Worm (Caenorhabditis elegans): ENCODE results near the gene F01D5.5.
"Not testable (repeated sequence)": the region's sequence is repeated elsewhere in the genome, so short reads cannot be mapped to it uniquely, and the experiment has no call there.

DNA sequence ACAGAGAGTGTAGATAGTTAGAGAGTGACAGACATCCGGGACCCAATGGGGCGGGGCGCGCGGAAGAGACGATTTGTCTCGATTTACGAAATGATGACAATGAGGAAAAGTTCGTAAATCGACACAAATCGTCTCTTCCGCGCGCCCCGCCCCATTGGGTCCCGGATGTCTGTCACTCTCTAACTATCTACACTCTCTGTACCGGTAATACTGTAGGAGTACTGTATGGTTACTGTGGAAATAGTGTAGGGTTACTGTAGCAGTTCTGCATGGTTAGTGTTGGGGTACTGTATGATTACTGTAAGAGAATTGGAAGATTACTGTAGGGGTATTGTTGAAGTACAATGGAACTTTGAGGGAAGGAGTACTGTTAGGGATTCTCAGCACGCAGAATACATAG, 19.1 kb upstream of the F01D5.5 start, which contains the start of gene F01D5.10:
- TF ChIP-seq nhr-12, unc-39 (tag; optimal IDR thresholded peaks at IDR 0.05): not testable (repeated sequence)
